Worm (Caenorhabditis elegans) whole organism, young adult: Measurements from ENCODE around the gene R05G6.9.

Experiments
- B0019.2 ChIP-seq: fragments of 200-800 bp; sonication (Bioruptor generic); conservative IDR thresholded peaks from 2 replicates; pipeline ENCODE4 v1.3.6; 2022; ENCODE audit warnings: missing genetic modification reagents, missing genetic modification characterization, missing compliant biosample characterization
- B0261.1 ChIP-seq: sonication (generic microtip); optimal IDR thresholded peaks from 2 replicates; lab custom pipeline; 2016; ENCODE audit warnings: mild to moderate bottlenecking, missing genetic modification characterization, moderate library complexity, missing compliant biosample characterization
- C17E4.6 ChIP-seq: fragments of 200-800 bp; sonication (Bioruptor generic); IDR thresholded peaks from 2 replicates; pipeline ENCODE4 v1.3.6; 2022; ENCODE audit warnings: missing genetic modification reagents, missing genetic modification characterization, missing compliant biosample characterization
- D2030.7 ChIP-seq: fragments of 200-800 bp; sonication (Bioruptor generic); IDR thresholded peaks from 2 replicates; pipeline ENCODE4 v1.3.6; 2022; ENCODE audit warnings: missing genetic modification reagents, missing genetic modification characterization, missing compliant biosample characterization
- F33H1.4 ChIP-seq: fragments of 200-800 bp; sonication (Bioruptor generic); IDR thresholded peaks from 2 replicates; pipeline ENCODE4 v1.3.6; 2022; ENCODE audit warnings: missing genetic modification reagents, missing genetic modification characterization, missing compliant biosample characterization
- F57A8.1 ChIP-seq: fragments of 200-800 bp; sonication (Bioruptor generic); optimal IDR thresholded peaks from 2 replicates; lab custom pipeline; 2018; ENCODE audit warnings: mild to moderate bottlenecking, missing genetic modification characterization, moderate library complexity, missing compliant biosample characterization
- T07F8.4 ChIP-seq: sonication (generic microtip); optimal IDR thresholded peaks from 2 replicates; lab custom pipeline; 2016; ENCODE audit warnings: mild to moderate bottlenecking, missing genetic modification characterization, moderate library complexity, missing compliant biosample characterization
- Y56A3A.18 ChIP-seq: fragments of 200-800 bp; sonication (Bioruptor generic); IDR thresholded peaks from 2 replicates; pipeline ENCODE4 v1.3.6; 2022; ENCODE audit warnings: missing genetic modification reagents, missing genetic modification characterization, missing compliant biosample characterization
- Y67H2A.10 ChIP-seq: fragments of 200-800 bp; sonication (Bioruptor generic); conservative IDR thresholded peaks from 2 replicates; pipeline ENCODE4 v1.3.6; 2022; ENCODE audit warnings: missing genetic modification reagents, missing genetic modification characterization, missing compliant biosample characterization
- Y79H2A.3 ChIP-seq: fragments of 200-800 bp; sonication (Bioruptor generic); conservative IDR thresholded peaks from 2 replicates; pipeline ENCODE4 v1.3.6; 2022; ENCODE audit warnings: missing genetic modification reagents, missing genetic modification characterization, missing compliant biosample characterization
- Y95B8A.8 ChIP-seq: fragments of 200-800 bp; sonication (Bioruptor generic); IDR thresholded peaks from 2 replicates; pipeline ENCODE4 v1.3.6; 2022; ENCODE audit warnings: missing genetic modification reagents, missing genetic modification characterization, missing compliant biosample characterization
- ceh-79 ChIP-seq: sonication (generic microtip); optimal IDR thresholded peaks from 2 replicates; lab custom pipeline; 2017; ENCODE audit warnings: mild to moderate bottlenecking, missing genetic modification characterization, missing compliant biosample characterization
- ceh-91 ChIP-seq: fragments of 200-800 bp; sonication (Bioruptor generic); IDR thresholded peaks from 2 replicates; pipeline ENCODE4 v1.3.6; 2022; ENCODE audit warnings: missing genetic modification reagents, missing genetic modification characterization, missing compliant biosample characterization
- chd-7 ChIP-seq: sonication (generic microtip); optimal IDR thresholded peaks from 2 replicates; lab custom pipeline; 2016; ENCODE audit warnings: mild to moderate bottlenecking, missing genetic modification characterization, moderate library complexity, missing compliant biosample characterization
- dpl-1 ChIP-seq: fragments of 150-350 bp; optimal IDR thresholded peaks from 2 replicates; lab custom pipeline; 2014; ENCODE audit warnings: missing biosample characterization, missing genetic modification reagents, missing genetic modification characterization
- efl-1 ChIP-seq: fragments of 150-350 bp; optimal IDR thresholded peaks from 2 replicates; lab custom pipeline; 2014; ENCODE audit warnings: missing biosample characterization, missing genetic modification reagents, missing genetic modification characterization
- egl-44 ChIP-seq: fragments of 200-800 bp; sonication (Bioruptor generic); IDR thresholded peaks from 2 replicates; pipeline ENCODE4 v1.3.6; 2022; ENCODE audit warnings: missing genetic modification reagents, missing genetic modification characterization, missing compliant biosample characterization
- ekl-4 ChIP-seq: fragments of 200-800 bp; sonication (Bioruptor generic); IDR thresholded peaks from 2 replicates; pipeline ENCODE4 v1.3.6; 2022; ENCODE audit warnings: missing genetic modification reagents, missing genetic modification characterization, missing compliant biosample characterization
- hmg-1.2 ChIP-seq: fragments of 200-800 bp; sonication (Bioruptor generic); IDR thresholded peaks from 2 replicates; pipeline ENCODE4 v1.3.6; 2022; ENCODE audit warnings: missing genetic modification reagents, missing genetic modification characterization, missing compliant biosample characterization
- let-526 ChIP-seq: fragments of 200-800 bp; sonication (Bioruptor generic); IDR thresholded peaks from 2 replicates; pipeline ENCODE4 v1.3.6; 2022; ENCODE audit warnings: missing genetic modification reagents, missing genetic modification characterization, missing compliant biosample characterization
- let-607 ChIP-seq, 2 experiments: fragments of 200-800 bp in 1 of 2; sonication (Bioruptor generic) in 1 of 2; sonication (generic microtip) in 1 of 2; optimal IDR thresholded peaks; 2 replicates each; lab custom pipeline; 2016 to 2018; ENCODE audit warnings: mild to moderate bottlenecking in 2 of 2, missing compliant biosample characterization in 2 of 2, missing genetic modification characterization in 2 of 2, moderate library complexity in 2 of 2, missing genotype in 1 of 2
- lin-54 ChIP-seq: fragments of 200-800 bp; sonication (Bioruptor generic); optimal IDR thresholded peaks from 2 replicates; lab custom pipeline; 2018; ENCODE audit warnings: mild to moderate bottlenecking, missing genetic modification characterization, missing compliant biosample characterization
- lir-1 ChIP-seq: fragments of 200-800 bp; sonication (Bioruptor generic); conservative IDR thresholded peaks from 2 replicates; pipeline ENCODE4 v1.3.6; 2022; ENCODE audit warnings: missing genetic modification reagents, missing genetic modification characterization, missing compliant biosample characterization
- madf-6 ChIP-seq: fragments of 200-800 bp; sonication (Bioruptor generic); IDR thresholded peaks from 2 replicates; pipeline ENCODE4 v1.3.6; 2022; ENCODE audit warnings: missing genetic modification reagents, missing genetic modification characterization, missing compliant biosample characterization
- madf-8 ChIP-seq: fragments of 200-800 bp; sonication (Bioruptor generic); conservative IDR thresholded peaks from 2 replicates; pipeline ENCODE4 v1.3.6; 2022; ENCODE audit warnings: missing genetic modification reagents, missing genetic modification characterization, missing compliant biosample characterization
- mcd-1 ChIP-seq: fragments of 200-800 bp; sonication (Bioruptor generic); IDR thresholded peaks from 2 replicates; pipeline ENCODE4 v1.3.6; 2022; ENCODE audit warnings: missing genetic modification reagents, missing genetic modification characterization, missing compliant biosample characterization
- nhr-80 ChIP-seq: sonication (generic microtip); optimal IDR thresholded peaks from 2 replicates; lab custom pipeline; 2016; ENCODE audit warnings: missing genetic modification characterization, missing compliant biosample characterization
- pbrm-1 ChIP-seq: fragments of 200-800 bp; sonication (Bioruptor generic); IDR thresholded peaks from 2 replicates; pipeline ENCODE4 v1.3.6; 2022; ENCODE audit warnings: missing genetic modification reagents, missing genetic modification characterization, missing compliant biosample characterization
- rpc-1 ChIP-seq, 2 experiments: fragments of 150-350 bp in 1 of 2; sonication (generic microtip) in 1 of 2; optimal IDR thresholded peaks; 2 replicates each; lab custom pipeline; 2014 to 2018; ENCODE audit warnings: missing biosample characterization in 1 of 2, missing genetic modification characterization in 1 of 2, missing genetic modification reagents in 1 of 2, missing genotype in 1 of 2
- sdz-38 ChIP-seq: sonication (generic microtip); optimal IDR thresholded peaks from 2 replicates; lab custom pipeline; 2016; ENCODE audit warnings: missing genotype, missing genetic modification characterization, missing compliant biosample characterization
- snpc-1.1 ChIP-seq: sonication (generic microtip); optimal IDR thresholded peaks from 2 replicates; lab custom pipeline; 2017; ENCODE audit warnings: missing genetic modification characterization, mild to moderate bottlenecking, missing compliant biosample characterization, antibody characterized with exemption, moderate library complexity, missing genotype, missing genetic modification reagents; ENCODE audit not compliant: insufficient read depth
- snpc-3.4 ChIP-seq: sonication (generic microtip); optimal IDR thresholded peaks from 2 replicates; lab custom pipeline; 2017; ENCODE audit warnings: missing genetic modification characterization, mild to moderate bottlenecking, missing compliant biosample characterization, antibody characterized with exemption, moderate library complexity, missing genotype, missing genetic modification reagents
- snpc-4 ChIP-seq, 5 experiments: fragments of 150-350 bp in 1 of 5; sonication (generic microtip) in 4 of 5; optimal IDR thresholded peaks; 2 replicates each; lab custom pipeline; 2014 to 2018; ENCODE audit warnings: missing genetic modification characterization in 5 of 5, missing biosample characterization in 3 of 5, antibody characterized with exemption in 2 of 5, mild to moderate bottlenecking in 2 of 5, missing compliant biosample characterization in 2 of 5, missing genotype in 2 of 5, moderate library complexity in 2 of 5, missing genetic modification reagents in 1 of 5
- somi-1 ChIP-seq: fragments of 200-800 bp; sonication (Bioruptor generic); optimal IDR thresholded peaks from 2 replicates; lab custom pipeline; 2018; ENCODE audit warnings: mild to moderate bottlenecking, missing genetic modification characterization, missing compliant biosample characterization
- tbx-9 ChIP-seq: sonication (generic microtip); optimal IDR thresholded peaks from 2 replicates; lab custom pipeline; 2016; ENCODE audit warnings: borderline replicate concordance, missing genetic modification characterization, inconsistent platforms, missing compliant biosample characterization
- tlf-1 ChIP-seq: fragments of 200-800 bp; sonication (Bioruptor generic); optimal IDR thresholded peaks from 2 replicates; lab custom pipeline; 2018; ENCODE audit warnings: mild to moderate bottlenecking, missing genetic modification characterization, missing compliant biosample characterization
- unc-130 ChIP-seq: sonication (generic microtip); optimal IDR thresholded peaks from 2 replicates; lab custom pipeline; 2016; ENCODE audit warnings: missing genetic modification reagents, missing genetic modification characterization, missing compliant biosample characterization
- xnd-1 ChIP-seq: sonication (generic microtip); optimal IDR thresholded peaks from 2 replicates; lab custom pipeline; 2016; ENCODE audit warnings: missing genotype, missing genetic modification reagents, missing genetic modification characterization, missing compliant biosample characterization
- ztf-26 ChIP-seq: sonication (generic microtip); optimal IDR thresholded peaks from 2 replicates; lab custom pipeline; 2017; ENCODE audit warnings: missing genetic modification characterization, missing compliant biosample characterization

Gene R05G6.9

DNA sequence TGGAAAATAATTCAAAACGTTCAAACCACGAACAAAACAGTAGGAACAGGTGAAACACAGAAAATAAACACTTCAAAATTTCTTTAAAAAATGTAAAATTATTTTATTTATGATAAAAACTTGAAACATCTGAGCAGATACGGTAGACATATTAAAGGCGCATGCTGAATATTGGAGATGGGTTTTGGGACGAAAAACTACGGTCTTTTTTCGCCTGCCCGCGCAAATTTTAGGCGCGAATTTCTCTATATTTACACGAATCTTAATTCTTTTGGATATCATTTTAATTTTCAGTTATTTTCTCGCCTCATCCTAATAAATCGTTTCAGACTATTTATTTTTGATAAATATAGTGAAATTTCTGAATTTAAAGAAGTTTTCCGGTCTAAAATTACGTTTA, 38.4 kb downstream of the R05G6.9 start (continued):
- TF ChIP-seq snpc-4 (GFP tag; optimal IDR thresholded peaks at IDR 0.05; lab: Kevin White, UChicago) (peak; percentile 77), snpc-4 (tag; optimal IDR thresholded peaks at IDR 0.05; lab: Kevin White, UChicago) (peak in 3 of 4 experiments; percentile 40 to 61 (median 41)), ekl-4 (peak; percentile 72), C17E4.6 (peak; percentile 59; the same call in 1 of the 2 replicates), lin-54 (GFP tag; lab: Kevin White, UChicago) (peak; percentile 85), tbx-9 (tag; lab: Kevin White, UChicago) (no peak), lir-1 (GFP tag; lab: Robert Waterston, UW) (peak; percentile 48; the same call in 1 of the 2 replicates), sdz-38 (tag; lab: Kevin White, UChicago) (no peak), ceh-79 (tag; lab: Kevin White, UChicago) (no peak), hmg-1.2 (peak; percentile 54), tlf-1 (peak; percentile 79), madf-8 (peak; percentile 95), F33H1.4 (GFP tag; lab: Robert Waterston, UW) (peak; percentile 98), madf-6 (GFP tag; lab: Robert Waterston, UW) (peak; percentile 99), chd-7 (tag; lab: Kevin White, UChicago) (no peak), dpl-1 (GFP tag; lab: Kevin White, UChicago) (peak; percentile 98), efl-1 (GFP tag; lab: Kevin White, UChicago) (peak; percentile 99), let-607 (tag; optimal IDR thresholded peaks at IDR 0.05; lab: Kevin White, UChicago) (no peak), Y67H2A.10 (peak; percentile 56; the same call in 1 of the 2 replicates), B0019.2 (GFP tag; lab: Robert Waterston, UW) (peak; percentile 88), mcd-1 (peak; percentile 54; the same call in 1 of the 2 replicates), F57A8.1 (GFP tag; lab: Kevin White, UChicago) (no peak), Y95B8A.8 (GFP tag; lab: Robert Waterston, UW) (peak; percentile 92), D2030.7 (GFP tag; lab: Robert Waterston, UW) (peak; percentile 93), snpc-1.1 (tag; lab: Kevin White, UChicago) (peak; percentile 72), xnd-1 (tag; lab: Kevin White, UChicago) (peak; percentile 95), pbrm-1 (GFP tag; lab: Robert Waterston, UW) (peak; percentile 90), egl-44 (no peak), snpc-3.4 (tag; lab: Kevin White, UChicago) (peak; percentile 94), ceh-91 (GFP tag; lab: Robert Waterston, UW) (peak; percentile 92), B0261.1 (no peak), let-526 (GFP tag; lab: Robert Waterston, UW) (no peak)

ce11 chrIV:7477197-7477596, 38.9 kb downstream of the R05G6.9 start, which contains the start of gene pycr-4:
pycr-4 (minus strand) TSS chrIV:7477297.
- TF ChIP-seq hmg-1.2 (peak; percentile 36; the same call in 1 of the 2 replicates), Y79H2A.3 (no peak)

DNA sequence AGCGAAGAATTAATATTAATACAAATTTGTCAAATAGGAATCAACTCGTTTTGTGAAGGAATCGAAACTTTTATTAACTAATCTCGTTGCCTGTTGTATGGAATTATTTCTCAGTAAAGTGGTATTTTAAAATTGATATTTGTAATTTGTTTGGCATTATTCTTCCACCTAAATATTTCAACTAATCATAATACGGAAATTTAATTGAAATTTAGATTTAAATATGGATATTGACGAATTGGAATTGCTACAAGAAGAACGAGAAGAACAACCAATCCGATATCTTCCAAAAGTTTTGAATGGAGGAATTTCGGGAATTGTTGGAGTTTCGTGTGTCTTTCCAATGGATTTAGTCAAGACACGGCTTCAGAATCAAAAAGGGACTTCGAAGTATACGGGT, 41.2 kb downstream of the R05G6.9 start, which contains the start of gene slc-25A18.2:
Gene slc-25A18.2 (plus strand): TSS at position 216 of the 400 bp plus-strand sequence.
- TF ChIP-seq somi-1 (GFP tag; lab: Kevin White, UChicago) (no peak), rpc-1 (optimal IDR thresholded peaks at IDR 0.05; lab: Kevin White, UChicago) (no peak), rpc-1 (tag; optimal IDR thresholded peaks at IDR 0.05; lab: Kevin White, UChicago) (no peak), unc-130 (GFP tag; lab: Kevin White, UChicago) (no peak), nhr-80 (no peak), T07F8.4 (tag; lab: Kevin White, UChicago) (no peak), ztf-26 (tag; lab: Kevin White, UChicago) (no peak), Y56A3A.18 (GFP tag; lab: Robert Waterston, UW) (no peak), dpl-1 (GFP tag; lab: Kevin White, UChicago) (no peak)
- TF ChIP-seq, all 124 proteins: peak for 0
